Worm (Caenorhabditis elegans) whole organism, L4/young adult: ENCODE measurements around the gene sptl-1.

Experiments used
- W03F9.2 ChIP-seq: fragments of 150-350 bp; optimal IDR thresholded peaks from 2 replicates; lab custom pipeline; 2014; ENCODE audit warnings: missing biosample characterization, missing genetic modification characterization
- him-1 ChIP-seq: sonication (generic microtip); optimal IDR thresholded peaks from 2 replicates; lab custom pipeline; 2016; ENCODE audit warnings: missing genotype, missing genetic modification reagents, missing genetic modification characterization, missing compliant biosample characterization

ce11 chrII:37213-37612 is 14.2 kb upstream of the sptl-1 start, which contains the start of gene F23F1.6:
- TF ChIP-seq W03F9.2 (tag; lab: Kevin White, UChicago) = no peak
- TF ChIP-seq him-1 (tag; lab: Kevin White, UChicago) = no peak
